Fruit fly (Drosophila melanogaster) whole organism: Measurements from ENCODE around the gene CG5500.

Experiments
- CG8478 ChIP-seq: fragments of >200 bp; optimal IDR thresholded peaks from 2 replicates; lab custom pipeline; 2018; ENCODE audit warnings: inconsistent platforms
- EcR ChIP-seq, 2 experiments: fragments of >200 bp; optimal IDR thresholded peaks; 2 replicates each; lab custom pipeline; 2017; ENCODE audit warnings: missing biosample characterization in 2 of 2, missing genetic modification characterization in 2 of 2, missing genetic modification reagents in 2 of 2
- pan ChIP-seq: fragments of >200 bp; optimal IDR thresholded peaks from 2 replicates; lab custom pipeline; 2017
- psq ChIP-seq: fragments of >200 bp; optimal IDR thresholded peaks from 2 replicates; lab custom pipeline; 2017
- usp ChIP-seq: fragments of >200 bp; optimal IDR thresholded peaks from 2 replicates; lab custom pipeline; 2017; ENCODE audit warnings: missing biosample characterization, missing genetic modification characterization, mixed read lengths

DNA sequence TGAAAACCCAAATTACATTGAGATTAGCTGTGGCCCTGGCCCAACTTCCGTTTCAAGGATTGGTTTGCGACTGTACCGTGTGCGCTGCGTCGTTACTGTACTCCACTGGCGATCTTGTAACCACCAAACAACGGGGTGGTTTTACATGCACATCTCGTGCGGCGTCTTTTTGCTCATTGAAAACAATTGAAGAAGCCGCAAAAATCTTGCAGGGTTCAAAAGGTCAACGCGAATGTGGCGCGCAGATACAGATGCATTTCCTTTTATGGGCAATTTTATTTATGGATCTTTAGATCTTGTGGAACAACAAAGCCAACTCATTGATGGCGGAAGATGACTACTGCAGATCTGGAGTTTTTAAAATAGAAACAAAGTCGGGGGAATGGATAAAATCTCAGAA, 5.9 kb upstream of the CG5500 start:
- no peak for TF ChIP-seq CG8478 (lab: Kevin White, UChicago)
- TF ChIP-seq EcR (GFP tag; optimal IDR thresholded peaks at IDR 0.05; lab: Kevin White, UChicago) = no peak
- TF ChIP-seq pan (lab: Kevin White, UChicago) = no peak
- TF ChIP-seq usp = no peak
- no peak for TF ChIP-seq psq (lab: Kevin White, UChicago)
